Fruit fly (Drosophila melanogaster) whole organism, embryonic: ENCODE measurements around the gene CG10301.
A peak's percentile ranks its signal among the peaks of the same experiment; 100 is the strongest.

Experiments
- BEAF-32 ChIP-seq: fragments of 200-800 bp; sonication (Bioruptor generic); optimal IDR thresholded peaks from 3 replicates; lab custom pipeline; 2017; ENCODE audit warnings: missing biosample characterization, missing genetic modification characterization, mild to moderate bottlenecking, moderate library complexity, missing genetic modification reagents
- CG10321 ChIP-seq: fragments of 200-800 bp; sonication (Bioruptor generic); IDR thresholded peaks from 2 replicates; pipeline ENCODE4 v1.3.6; 2022; ENCODE audit warnings: missing biosample characterization, missing genetic modification characterization
- CG10431 ChIP-seq: fragments of 200-800 bp; sonication (Bioruptor generic); optimal IDR thresholded peaks from 3 replicates; lab custom pipeline; 2018; ENCODE audit warnings: missing biosample characterization, mild to moderate bottlenecking, missing genetic modification characterization
- CG10543 ChIP-seq: fragments of 200-800 bp; sonication (Bioruptor generic); optimal IDR thresholded peaks from 3 replicates; lab custom pipeline; 2017; ENCODE audit warnings: missing biosample characterization, mild to moderate bottlenecking, missing genetic modification characterization, moderate library complexity
- CG13296 ChIP-seq: fragments of 200-800 bp; sonication (Bioruptor generic); optimal IDR thresholded peaks from 3 replicates; lab custom pipeline; 2018; ENCODE audit warnings: missing biosample characterization, mild to moderate bottlenecking, missing genetic modification characterization
- CG17186 ChIP-seq: fragments of 200-800 bp; sonication (Bioruptor generic); optimal IDR thresholded peaks from 3 replicates; lab custom pipeline; 2017; ENCODE audit warnings: missing biosample characterization, missing genetic modification reagents, missing genetic modification characterization
- CG17568 ChIP-seq: fragments of 200-800 bp; sonication (Bioruptor generic); optimal IDR thresholded peaks from 2 replicates; lab custom pipeline; 2018; ENCODE audit warnings: missing biosample characterization, mild to moderate bottlenecking, missing genetic modification characterization, moderate library complexity
- CG31365 ChIP-seq: fragments of 200-800 bp; sonication (Bioruptor generic); optimal IDR thresholded peaks from 2 replicates; lab custom pipeline; 2018; ENCODE audit warnings: missing biosample characterization, mild to moderate bottlenecking, missing genetic modification characterization
- CG31441 ChIP-seq: fragments of 200-800 bp; sonication (Bioruptor generic); IDR thresholded peaks from 2 replicates; pipeline ENCODE4 v1.3.6; 2022; ENCODE audit warnings: missing biosample characterization, missing genetic modification characterization
- CG3163 ChIP-seq: fragments of 200-800 bp; sonication (Bioruptor generic); optimal IDR thresholded peaks from 3 replicates; lab custom pipeline; 2016; ENCODE audit warnings: missing biosample characterization, missing genetic modification characterization
- CG4424 ChIP-seq: fragments of 200-800 bp; sonication (Bioruptor generic); optimal IDR thresholded peaks from 3 replicates; lab custom pipeline; 2016; ENCODE audit warnings: missing biosample characterization, missing genetic modification characterization
- CG5180 ChIP-seq: fragments of 200-800 bp; sonication (Bioruptor generic); optimal IDR thresholded peaks from 3 replicates; lab custom pipeline; 2017; ENCODE audit warnings: missing biosample characterization, missing genetic modification characterization, mild to moderate bottlenecking, moderate library complexity, missing genetic modification reagents
- CG6272 ChIP-seq: fragments of 200-800 bp; sonication (Bioruptor generic); IDR thresholded peaks from 2 replicates; pipeline ENCODE4 v1.3.6; 2022; ENCODE audit warnings: missing biosample characterization, missing genetic modification characterization
- CG6689 ChIP-seq: fragments of 200-800 bp; sonication (Bioruptor generic); IDR thresholded peaks from 2 replicates; pipeline ENCODE4 v1.3.6; 2022; ENCODE audit warnings: missing biosample characterization, missing genetic modification characterization
- CG7556 ChIP-seq: fragments of 200-800 bp; sonication (Bioruptor generic); optimal IDR thresholded peaks from 2 replicates; lab custom pipeline; 2017; ENCODE audit warnings: missing biosample characterization, mild to moderate bottlenecking, missing genetic modification characterization
- Dek ChIP-seq: fragments of 200-800 bp; sonication (Bioruptor generic); optimal IDR thresholded peaks from 3 replicates; lab custom pipeline; 2019; ENCODE audit warnings: missing biosample characterization, mild to moderate bottlenecking, missing genetic modification characterization, moderate library complexity
- E2f2 ChIP-seq: fragments of 200-800 bp; sonication (Bioruptor generic); IDR thresholded peaks from 2 replicates; pipeline ENCODE4 v1.3.6; 2022; ENCODE audit warnings: missing biosample characterization, missing genetic modification characterization
- Eip74EF ChIP-seq, 2 experiments: fragments of 200-800 bp in 1 of 2; fragments of >200 bp in 1 of 2; sonication (Bioruptor generic) in 1 of 2; optimal IDR thresholded peaks; 2 replicates each; lab custom pipeline; 2017 to 2019; ENCODE audit warnings: missing biosample characterization in 2 of 2, missing genetic modification characterization in 2 of 2, mild to moderate bottlenecking in 1 of 2, moderate library complexity in 1 of 2
- Ets65A ChIP-seq: fragments of 200-800 bp; sonication (Bioruptor generic); peaks from one replicate; lab custom pipeline; 2016; ENCODE audit warnings: missing biosample characterization, missing genetic modification characterization
- Fer1 ChIP-seq: fragments of 200-800 bp; sonication (Bioruptor generic); optimal IDR thresholded peaks from 2 replicates; lab custom pipeline; 2017; ENCODE audit warnings: missing biosample characterization, mild to moderate bottlenecking, missing genetic modification characterization
- Fer2 ChIP-seq: fragments of 200-800 bp; sonication (Bioruptor generic); optimal IDR thresholded peaks from 2 replicates; lab custom pipeline; 2018; ENCODE audit warnings: missing biosample characterization, mild to moderate bottlenecking, missing genetic modification characterization, moderate library complexity
- Hsf ChIP-seq: fragments of 200-800 bp; sonication (Bioruptor generic); optimal IDR thresholded peaks from 3 replicates; lab custom pipeline; 2016; ENCODE audit warnings: missing biosample characterization, missing genetic modification characterization
- Jarid2 ChIP-seq: fragments of 200-800 bp; sonication (Bioruptor generic); optimal IDR thresholded peaks from 3 replicates; lab custom pipeline; 2017; ENCODE audit warnings: mild to moderate bottlenecking, missing biosample characterization, missing genetic modification reagents, missing genetic modification characterization
- MBD-R2 ChIP-seq: fragments of 200-800 bp; sonication (Bioruptor generic); IDR thresholded peaks from 2 replicates; pipeline ENCODE4 v1.3.6; 2022; ENCODE audit warnings: missing biosample characterization, missing genetic modification characterization
- Mrtf ChIP-seq: fragments of 200-800 bp; sonication (Bioruptor generic); IDR thresholded peaks from 3 replicates; pipeline ENCODE4 v1.3.6; 2022; ENCODE audit warnings: missing biosample characterization, missing genetic modification characterization
- Neu2 ChIP-seq: fragments of 200-800 bp; sonication (Bioruptor generic); optimal IDR thresholded peaks from 3 replicates; lab custom pipeline; 2016; ENCODE audit warnings: missing biosample characterization, missing genetic modification characterization, borderline replicate concordance
- Nf-YC ChIP-seq: fragments of 200-800 bp; optimal IDR thresholded peaks from 3 replicates; lab custom pipeline; 2019; ENCODE audit warnings: missing biosample characterization, mild to moderate bottlenecking, missing genetic modification characterization, moderate library complexity
- Ravus ChIP-seq: fragments of 200-800 bp; sonication (Bioruptor generic); IDR thresholded peaks from 2 replicates; pipeline ENCODE4 v1.3.6; 2022; ENCODE audit warnings: missing biosample characterization, missing genetic modification characterization
- YL-1 ChIP-seq: fragments of 200-800 bp; sonication (Bioruptor generic); optimal IDR thresholded peaks from 3 replicates; lab custom pipeline; 2017; ENCODE audit warnings: missing biosample characterization, mild to moderate bottlenecking, missing genetic modification characterization
- ac ChIP-seq: fragments of 200-800 bp; sonication (Bioruptor generic); optimal IDR thresholded peaks from 3 replicates; lab custom pipeline; 2017; ENCODE audit warnings: missing biosample characterization, mild to moderate bottlenecking, missing genetic modification characterization
- ap ChIP-seq: fragments of 200-800 bp; sonication (Bioruptor generic); IDR thresholded peaks from 2 replicates; pipeline ENCODE4 v1.3.6; 2022; ENCODE audit warnings: missing biosample characterization, missing genetic modification characterization
- br ChIP-seq: fragments of >200 bp; optimal IDR thresholded peaks from 2 replicates; lab custom pipeline; 2017
- btn ChIP-seq: fragments of 200-800 bp; sonication (Bioruptor generic); optimal IDR thresholded peaks from 2 replicates; lab custom pipeline; 2016; ENCODE audit warnings: missing biosample characterization, missing genetic modification characterization
- chinmo ChIP-seq: fragments of 200-800 bp; sonication (Bioruptor generic); IDR thresholded peaks from 4 replicates; pipeline ENCODE4 v1.3.6; 2022; ENCODE audit warnings: missing biosample characterization, missing genetic modification characterization; ENCODE audit not compliant: partially characterized antibody
- dimm ChIP-seq: fragments of 200-800 bp; sonication (Bioruptor generic); IDR thresholded peaks from 2 replicates; pipeline ENCODE4 v1.3.6; 2022; ENCODE audit warnings: missing biosample characterization, missing genetic modification characterization
- dmrt11E ChIP-seq: fragments of 200-800 bp; sonication (Bioruptor generic); optimal IDR thresholded peaks from 3 replicates; lab custom pipeline; 2018; ENCODE audit warnings: missing biosample characterization, mild to moderate bottlenecking, missing genetic modification characterization, moderate library complexity
- gem ChIP-seq: fragments of 200-800 bp; sonication (Bioruptor generic); optimal IDR thresholded peaks from 2 replicates; lab custom pipeline; 2019; ENCODE audit warnings: missing biosample characterization, mild to moderate bottlenecking, missing genetic modification characterization, moderate library complexity
- gsb-n ChIP-seq: fragments of 200-800 bp; sonication (Bioruptor generic); optimal IDR thresholded peaks from 3 replicates; lab custom pipeline; 2018; ENCODE audit warnings: missing biosample characterization, mild to moderate bottlenecking, missing genetic modification characterization
- hbn ChIP-seq: fragments of 200-800 bp; sonication (Bioruptor generic); IDR thresholded peaks from 2 replicates; pipeline ENCODE4 v1.3.6; 2022; ENCODE audit warnings: missing biosample characterization, missing genetic modification characterization; ENCODE audit not compliant: partially characterized antibody
- mld ChIP-seq: fragments of 200-800 bp; sonication (Bioruptor generic); IDR thresholded peaks from 3 replicates; pipeline ENCODE4 v1.3.6; 2022; ENCODE audit warnings: missing biosample characterization, missing genetic modification characterization; ENCODE audit not compliant: partially characterized antibody
- nau ChIP-seq: fragments of 200-800 bp; sonication (Bioruptor generic); optimal IDR thresholded peaks from 3 replicates; lab custom pipeline; 2017; ENCODE audit warnings: missing biosample characterization, mild to moderate bottlenecking, missing genetic modification characterization, missing genetic modification reagents
- onecut ChIP-seq: fragments of 200-800 bp; sonication (Bioruptor generic); IDR thresholded peaks from 2 replicates; pipeline ENCODE4 v1.3.6; 2022; ENCODE audit warnings: missing biosample characterization, missing genetic modification characterization
- org-1 ChIP-seq: fragments of 200-800 bp; sonication (Bioruptor generic); optimal IDR thresholded peaks from 2 replicates; lab custom pipeline; 2017; ENCODE audit warnings: missing biosample characterization, missing genetic modification characterization
- pb ChIP-seq: fragments of 200-800 bp; sonication (Bioruptor generic); optimal IDR thresholded peaks from 3 replicates; lab custom pipeline; 2016; ENCODE audit warnings: missing biosample characterization, missing genetic modification characterization
- prd ChIP-seq, 3 experiments: fragments of >200 bp in 2 of 3; fragments of 200-800 bp in 1 of 3; sonication (Bioruptor generic) in 1 of 3; optimal IDR thresholded peaks in 2 of 3; IDR thresholded peaks in 1 of 3; 2 replicates in 2 of 3; 3 replicates in 1 of 3; pipeline versions ENCODE4 v1.3.6 to Lab custom; 2017 to 2022; ENCODE audit warnings: missing biosample characterization in 1 of 3, missing genetic modification characterization in 1 of 3
- sim ChIP-seq: fragments of 200-800 bp; sonication (Bioruptor generic); IDR thresholded peaks from 2 replicates; pipeline ENCODE4 v1.3.6; 2022; ENCODE audit warnings: missing biosample characterization, missing genetic modification characterization
- sima ChIP-seq: fragments of 200-800 bp; sonication (Bioruptor generic); optimal IDR thresholded peaks from 2 replicates; lab custom pipeline; 2016; ENCODE audit warnings: missing biosample characterization, missing genetic modification characterization
- sisA ChIP-seq: fragments of 200-800 bp; sonication (Bioruptor generic); IDR thresholded peaks from 2 replicates; pipeline ENCODE4 v1.3.6; 2022; ENCODE audit warnings: missing biosample characterization, missing genetic modification characterization
- slou ChIP-seq: fragments of 200-800 bp; sonication (Bioruptor generic); optimal IDR thresholded peaks from 3 replicates; lab custom pipeline; 2016; ENCODE audit warnings: missing biosample characterization, missing genetic modification characterization

The CG10301 gene

dm6 chr3R:23722680-23723372 lies 12.9 kb downstream of the CG10301 start, which contains the start of gene CG10365 (continued):
- TF ChIP-seq mld (no peak), Ets65A (GFP tag; lab: Kevin White, UChicago) (no peak), gem (tag; lab: Kevin White, UChicago) (peak; percentile 96), slou (GFP tag; lab: Kevin White, UChicago) (peak; percentile 57), btn (no peak), gsb-n (tag; lab: Kevin White, UChicago) (peak; percentile 79), CG10543 (GFP tag; lab: Kevin White, UChicago) (peak; percentile 69), chinmo (GFP tag; lab: Robert Waterston, UW) (peak; percentile 89; the same call in 3 of the 4 replicates), CG6689 (GFP tag; lab: Robert Waterston, UW) (peak; percentile 86), CG13296 (GFP tag; lab: Kevin White, UChicago) (peak; percentile 91), sisA (GFP tag; lab: Robert Waterston, UW) (peak; percentile 76), sim (GFP tag; lab: Robert Waterston, UW) (peak; percentile 64; the same call in 1 of the 2 replicates), ap (GFP tag; lab: Robert Waterston, UW) (peak; percentile 81), BEAF-32 (GFP tag; lab: Kevin White, UChicago) (no peak), CG7556 (GFP tag; lab: Kevin White, UChicago) (peak; percentile 96), ac (no peak), CG6272 (peak; percentile 32; the same call in 1 of the 2 replicates), CG31441 (peak; percentile 93), CG10321 (GFP tag; lab: Robert Waterston, UW) (peak; percentile 32; the same call in 1 of the 2 replicates), Ravus (GFP tag; lab: Robert Waterston, UW) (peak; percentile 76), Jarid2 (no peak), hbn (GFP tag; lab: Robert Waterston, UW) (no peak), dmrt11E (tag; lab: Kevin White, UChicago) (peak; percentile 26), org-1 (GFP tag; lab: Kevin White, UChicago) (peak; percentile 72), onecut (peak; percentile 74), Mrtf (GFP tag; lab: Robert Waterston, UW) (peak; percentile 20; the same call in 1 of the 3 replicates), br (no peak), CG5180 (GFP tag; lab: Kevin White, UChicago) (peak; percentile 70), Eip74EF (GFP tag; optimal IDR thresholded peaks at IDR 0.05; lab: Kevin White, UChicago) (peak in 1 of 2 experiments; percentile 93), Neu2 (GFP tag; lab: Kevin White, UChicago) (no peak), prd (optimal IDR thresholded peaks at IDR 0.05; lab: Kevin White, UChicago) (no peak), prd (GFP tag; IDR thresholded peaks at IDR 0.05; lab: Robert Waterston, UW) (peak; percentile 77), Nf-YC (peak; percentile 64), pb (GFP tag; lab: Kevin White, UChicago) (no peak), Fer1 (peak; percentile 89), CG4424 (GFP tag; lab: Kevin White, UChicago) (peak; percentile 82), CG17186 (GFP tag; lab: Kevin White, UChicago) (no peak), YL-1 (GFP tag; lab: Kevin White, UChicago) (no peak), CG10431 (GFP tag; lab: Kevin White, UChicago) (no peak), nau (peak; percentile 83), E2f2 (peak; percentile 56; the same call in 1 of the 2 replicates), CG17568 (GFP tag; lab: Kevin White, UChicago) (peak; percentile 55), CG31365 (no peak), Hsf (GFP tag; lab: Kevin White, UChicago) (peak; percentile 38), CG3163 (no peak), MBD-R2 (GFP tag; lab: Robert Waterston, UW) (peak; percentile 35; the same call in 1 of the 2 replicates), Fer2 (tag; lab: Kevin White, UChicago) (peak; percentile 75), dimm (GFP tag; lab: Robert Waterston, UW) (peak; percentile 59), Dek (tag; lab: Kevin White, UChicago) (peak; percentile 90), sima (GFP tag; lab: Kevin White, UChicago) (no peak)
